Worm (Caenorhabditis elegans): Measurements from ENCODE around the gene Y43B11AR.3.

Y43B11AR.3 gene

ce11 chrIV:7083382-7083784 lies at the start of gene Y43B11AR.3:
Gene Y43B11AR.3, minus strand, starts transcription at chrIV:7083716.
- TF ChIP-seq F57C9.4 (tag; optimal IDR thresholded peaks at IDR 0.05) (no peak), ceh-100 (GFP tag; IDR thresholded peaks at IDR 0.05) (peak; percentile 82), hsf-1 (GFP tag; IDR thresholded peaks at IDR 0.05) (peak; percentile 88), athp-1 (tag; optimal IDR thresholded peaks at IDR 0.05) (peak; percentile 83), snpc-4 (GFP tag; optimal IDR thresholded peaks at IDR 0.05) (peak; percentile 72), snpc-4 (tag; optimal IDR thresholded peaks at IDR 0.05) (peak; percentile 36 to 87 (median 72)), B0261.1 (tag; optimal IDR thresholded peaks at IDR 0.05) (peak; percentile 25), nhr-90 (tag; optimal IDR thresholded peaks at IDR 0.05) (peak; percentile 20), dpl-1 (GFP tag; optimal IDR thresholded peaks at IDR 0.05) (no peak), sdz-38 (tag; optimal IDR thresholded peaks at IDR 0.05) (no peak), madf-8 (GFP tag; conservative IDR thresholded peaks at IDR 0.05) (peak; percentile 46), F10E7.11 (tag; optimal IDR thresholded peaks at IDR 0.05) (no peak), nhr-120 (GFP tag; IDR thresholded peaks at IDR 0.05) (no peak), lir-1 (GFP tag; conservative IDR thresholded peaks at IDR 0.05) (0 out of 2 replicates have a peak, but pooled peaks have one; percentile 25), repo-1 (tag; optimal IDR thresholded peaks at IDR 0.05) (peak; percentile 66), aptf-3 (GFP tag; IDR thresholded peaks at IDR 0.05) (no peak; the same call in 1 of the 2 replicates), snpc-3.4 (tag; optimal IDR thresholded peaks at IDR 0.05) (peak; percentile 90), mel-28 (tag; optimal IDR thresholded peaks at IDR 0.05; ENCODE audit: borderline replicate concordance) (no peak), ztf-22 (GFP tag; optimal IDR thresholded peaks at IDR 0.05) (no peak), atf-7 (tag; optimal IDR thresholded peaks at IDR 0.05) (peak; percentile 59), chd-7 (tag; optimal IDR thresholded peaks at IDR 0.05) (no peak), D2030.7 (GFP tag; IDR thresholded peaks at IDR 0.05) (peak; percentile 55; the same call in 1 of the 2 replicates), B0019.2 (GFP tag; conservative IDR thresholded peaks at IDR 0.05) (peak; percentile 74; the same call in 1 of the 2 replicates), Y53F4B.3 (GFP tag; IDR thresholded peaks at IDR 0.05) (no peak), unc-130 (GFP tag; optimal IDR thresholded peaks at IDR 0.05) (peak; percentile 86), hrde-1 (tag; optimal IDR thresholded peaks at IDR 0.05; ENCODE audit: borderline replicate concordance) (peak; percentile 98), him-1 (tag; optimal IDR thresholded peaks at IDR 0.05) (peak; percentile 9), unc-62 (GFP tag; optimal IDR thresholded peaks at IDR 0.05) (no peak), hmg-1.2 (GFP tag; IDR thresholded peaks at IDR 0.05) (peak; percentile 43; the same call in 1 of the 2 replicates), ztf-26 (tag; optimal IDR thresholded peaks at IDR 0.05) (no peak), nhr-27 (tag; optimal IDR thresholded peaks at IDR 0.05) (peak; percentile 2), F55B11.4 (tag; optimal IDR thresholded peaks at IDR 0.05; ENCODE audit: borderline replicate concordance, insufficient read depth) (no peak), rcor-1 (GFP tag; IDR thresholded peaks at IDR 0.05) (peak; percentile 84), zfh-2 (GFP tag; conservative IDR thresholded peaks at IDR 0.05) (no peak), madf-6 (GFP tag; IDR thresholded peaks at IDR 0.05) (peak; percentile 90), nfya-2 (GFP tag; IDR thresholded peaks at IDR 0.05) (no peak), tbx-9 (tag; optimal IDR thresholded peaks at IDR 0.05; ENCODE audit: borderline replicate concordance) (no peak), snpc-1.1 (tag; optimal IDR thresholded peaks at IDR 0.05; ENCODE audit: insufficient read depth) (peak; percentile 80), Y67H2A.10 (GFP tag; conservative IDR thresholded peaks at IDR 0.05) (no peak), T07F8.4 (tag; optimal IDR thresholded peaks at IDR 0.05) (no peak), lin-40 (tag; optimal IDR thresholded peaks at IDR 0.05) (no peak), ceh-40 (GFP tag; IDR thresholded peaks at IDR 0.05) (peak; percentile 64; the same call in 1 of the 2 replicates), hmg-20 (GFP tag; IDR thresholded peaks at IDR 0.05) (no peak), mxl-1 (tag; optimal IDR thresholded peaks at IDR 0.05) (peak; percentile 61), ztf-28 (GFP tag; IDR thresholded peaks at IDR 0.05) (no peak), F33H1.4 (GFP tag; IDR thresholded peaks at IDR 0.05) (peak; percentile 65), madf-3 (GFP tag; IDR thresholded peaks at IDR 0.05) (peak; percentile 93), ztf-18 (tag; optimal IDR thresholded peaks at IDR 0.05) (peak; percentile 81)
